Fruit fly (Drosophila melanogaster) whole organism, embryonic: ENCODE results near the gene CG10254.
A peak's percentile ranks its signal among the peaks of the same experiment; 100 is the strongest.

Source experiments
- Aef1 ChIP-seq: fragments of 200-800 bp; sonication (Bioruptor generic); IDR thresholded peaks from 3 replicates; pipeline ENCODE4 v1.3.6; 2022; ENCODE audit warnings: missing biosample characterization, missing genetic modification characterization
- Bteb2 ChIP-seq: fragments of 200-800 bp; sonication (Bioruptor generic); optimal IDR thresholded peaks from 2 replicates; lab custom pipeline; 2016; ENCODE audit warnings: missing biosample characterization, missing genetic modification characterization
- CG1024 ChIP-seq: fragments of 200-800 bp; sonication (Bioruptor generic); IDR thresholded peaks from 2 replicates; pipeline ENCODE4 v1.3.6; 2022; ENCODE audit warnings: missing biosample characterization, missing genetic modification characterization
- CG12219 ChIP-seq: fragments of 200-800 bp; sonication (Bioruptor generic); optimal IDR thresholded peaks from 3 replicates; lab custom pipeline; 2018; ENCODE audit warnings: missing biosample characterization, mild to moderate bottlenecking, missing genetic modification characterization
- CG13424 ChIP-seq: fragments of 200-800 bp; sonication (Bioruptor generic); optimal IDR thresholded peaks from 2 replicates; lab custom pipeline; 2019; ENCODE audit warnings: missing biosample characterization, mild to moderate bottlenecking, missing genetic modification characterization, moderate library complexity
- CG14965 ChIP-seq: fragments of 200-800 bp; sonication (Bioruptor generic); optimal IDR thresholded peaks from 2 replicates; lab custom pipeline; 2016; ENCODE audit warnings: missing biosample characterization, missing genetic modification characterization, borderline replicate concordance
- CG2202 ChIP-seq: fragments of 200-800 bp; sonication (Bioruptor generic); optimal IDR thresholded peaks from 2 replicates; lab custom pipeline; 2018; ENCODE audit warnings: missing biosample characterization, mild to moderate bottlenecking, missing genetic modification characterization
- CG30020 ChIP-seq: fragments of 200-800 bp; optimal IDR thresholded peaks from 2 replicates; lab custom pipeline; 2019; ENCODE audit warnings: missing biosample characterization, mild to moderate bottlenecking, missing genetic modification characterization, moderate library complexity
- CG31441 ChIP-seq: fragments of 200-800 bp; sonication (Bioruptor generic); IDR thresholded peaks from 2 replicates; pipeline ENCODE4 v1.3.6; 2022; ENCODE audit warnings: missing biosample characterization, missing genetic modification characterization
- CG3995 ChIP-seq: fragments of 200-800 bp; sonication (Bioruptor generic); optimal IDR thresholded peaks from 3 replicates; lab custom pipeline; 2016; ENCODE audit warnings: missing biosample characterization, missing genetic modification characterization
- CG4617 ChIP-seq: fragments of 200-800 bp; sonication (Bioruptor generic); optimal IDR thresholded peaks from 3 replicates; lab custom pipeline; 2016; ENCODE audit warnings: missing biosample characterization, missing genetic modification characterization, borderline replicate concordance
- CG4854 ChIP-seq: fragments of 200-800 bp; sonication (Bioruptor generic); optimal IDR thresholded peaks from 2 replicates; lab custom pipeline; 2016; ENCODE audit warnings: missing biosample characterization, missing genetic modification characterization, inconsistent platforms
- CG6683 ChIP-seq: fragments of 200-800 bp; sonication (Bioruptor generic); optimal IDR thresholded peaks from 2 replicates; lab custom pipeline; 2017; ENCODE audit warnings: missing biosample characterization, mild to moderate bottlenecking, missing genetic modification characterization, missing genetic modification reagents
- CG8290 ChIP-seq, 3 experiments: fragments of 200-800 bp; sonication (Bioruptor generic); optimal IDR thresholded peaks; 2 replicates each; lab custom pipeline; 2016 to 2019; ENCODE audit warnings: missing biosample characterization in 3 of 3, missing genetic modification characterization in 3 of 3, mild to moderate bottlenecking in 2 of 3, moderate library complexity in 1 of 3
- CG8388 ChIP-seq: fragments of 200-800 bp; sonication (Bioruptor generic); optimal IDR thresholded peaks from 2 replicates; lab custom pipeline; 2019; ENCODE audit warnings: missing biosample characterization, mild to moderate bottlenecking, missing genetic modification characterization, moderate library complexity
- H2.0 ChIP-seq: fragments of 200-800 bp; sonication (Bioruptor generic); IDR thresholded peaks from 2 replicates; pipeline ENCODE4 v1.3.6; 2022; ENCODE audit warnings: missing biosample characterization, missing genetic modification characterization
- Hmr ChIP-seq: fragments of 200-800 bp; sonication (Bioruptor generic); optimal IDR thresholded peaks from 3 replicates; lab custom pipeline; 2017; ENCODE audit warnings: mild to moderate bottlenecking, missing biosample characterization, missing genetic modification reagents, missing genetic modification characterization
- Hmx ChIP-seq: fragments of 200-800 bp; sonication (Bioruptor generic); optimal IDR thresholded peaks from 2 replicates; lab custom pipeline; 2016; ENCODE audit warnings: missing biosample characterization, missing genetic modification characterization
- Hr3 ChIP-seq: fragments of 200-800 bp; sonication (Bioruptor generic); optimal IDR thresholded peaks from 3 replicates; lab custom pipeline; 2016; ENCODE audit warnings: missing biosample characterization, missing genetic modification characterization
- Hr51 ChIP-seq, 2 experiments: fragments of 200-800 bp; sonication (Bioruptor generic); optimal IDR thresholded peaks; 2 replicates in 1 of 2; 3 replicates in 1 of 2; lab custom pipeline; 2016 to 2018; ENCODE audit warnings: missing biosample characterization in 2 of 2, missing genetic modification characterization in 2 of 2, mild to moderate bottlenecking in 1 of 2, moderate library complexity in 1 of 2
- Hsf ChIP-seq: fragments of 200-800 bp; sonication (Bioruptor generic); optimal IDR thresholded peaks from 3 replicates; lab custom pipeline; 2016; ENCODE audit warnings: missing biosample characterization, missing genetic modification characterization
- Myb ChIP-seq: fragments of 200-800 bp; sonication (Bioruptor generic); optimal IDR thresholded peaks from 2 replicates; lab custom pipeline; 2016; ENCODE audit warnings: missing biosample characterization, missing genetic modification characterization
- NK7.1 ChIP-seq: fragments of 200-800 bp; sonication (Bioruptor generic); optimal IDR thresholded peaks from 3 replicates; lab custom pipeline; 2016; ENCODE audit warnings: missing biosample characterization, missing genetic modification characterization
- Nf-YC ChIP-seq: fragments of 200-800 bp; optimal IDR thresholded peaks from 3 replicates; lab custom pipeline; 2019; ENCODE audit warnings: missing biosample characterization, mild to moderate bottlenecking, missing genetic modification characterization, moderate library complexity
- Six4 ChIP-seq: fragments of 200-800 bp; sonication (Bioruptor generic); optimal IDR thresholded peaks from 2 replicates; lab custom pipeline; 2016; ENCODE audit warnings: missing biosample characterization, missing genetic modification characterization
- Sry-δ ChIP-seq: fragments of 200-800 bp; sonication (Bioruptor generic); optimal IDR thresholded peaks from 2 replicates; lab custom pipeline; 2016; ENCODE audit warnings: missing biosample characterization, missing genetic modification characterization
- Vsx1 ChIP-seq: fragments of 200-800 bp; sonication (Bioruptor generic); optimal IDR thresholded peaks from 2 replicates; lab custom pipeline; 2017; ENCODE audit warnings: missing biosample characterization, mild to moderate bottlenecking, missing genetic modification characterization, missing genetic modification reagents
- bcd ChIP-seq: fragments of 200-800 bp; sonication (Bioruptor generic); optimal IDR thresholded peaks from 2 replicates; lab custom pipeline; 2017; ENCODE audit warnings: missing biosample characterization, mild to moderate bottlenecking, missing genetic modification characterization
- bigmax ChIP-seq: fragments of 200-800 bp; sonication (Bioruptor generic); optimal IDR thresholded peaks from 2 replicates; lab custom pipeline; 2018; ENCODE audit warnings: missing biosample characterization, mild to moderate bottlenecking, missing genetic modification characterization
- cato ChIP-seq: fragments of 200-800 bp; sonication (Bioruptor generic); optimal IDR thresholded peaks from 2 replicates; lab custom pipeline; 2016; ENCODE audit warnings: missing biosample characterization, missing genetic modification characterization, borderline replicate concordance
- danr ChIP-seq: fragments of 200-800 bp; sonication (Bioruptor generic); IDR thresholded peaks from 2 replicates; pipeline ENCODE4 v1.3.6; 2022; ENCODE audit warnings: missing biosample characterization, missing genetic modification characterization
- disco-r ChIP-seq: fragments of 200-800 bp; sonication (Bioruptor generic); optimal IDR thresholded peaks from 2 replicates; lab custom pipeline; 2016; ENCODE audit warnings: missing biosample characterization, missing genetic modification characterization
- emc ChIP-seq: fragments of 200-800 bp; sonication (Bioruptor generic); optimal IDR thresholded peaks from 2 replicates; lab custom pipeline; 2016; ENCODE audit warnings: missing biosample characterization, missing genetic modification characterization
- eyg ChIP-seq: fragments of 200-800 bp; sonication (Bioruptor generic); optimal IDR thresholded peaks from 3 replicates; lab custom pipeline; 2016; ENCODE audit warnings: missing biosample characterization, missing genetic modification characterization
- gce ChIP-seq: fragments of 200-800 bp; sonication (Bioruptor generic); IDR thresholded peaks from 3 replicates; pipeline ENCODE4 v1.3.6; 2022; ENCODE audit warnings: missing biosample characterization, missing genetic modification characterization
- gcm2 ChIP-seq: fragments of 200-800 bp; sonication (Bioruptor generic); optimal IDR thresholded peaks from 2 replicates; lab custom pipeline; 2016; ENCODE audit warnings: missing biosample characterization, missing genetic modification characterization
- gro ChIP-seq: fragments of 200-800 bp; sonication (Bioruptor generic); optimal IDR thresholded peaks from 2 replicates; lab custom pipeline; 2016; ENCODE audit warnings: missing biosample characterization, missing genetic modification characterization
- ham ChIP-seq: fragments of 200-800 bp; sonication (Bioruptor generic); IDR thresholded peaks from 2 replicates; pipeline ENCODE4 v1.3.6; 2022; ENCODE audit warnings: missing biosample characterization, missing genetic modification characterization
- jigr1 ChIP-seq: fragments of 200-800 bp; sonication (Bioruptor generic); IDR thresholded peaks from 3 replicates; pipeline ENCODE4 v1.3.6; 2022; ENCODE audit warnings: missing biosample characterization, missing genetic modification characterization
- kah ChIP-seq: fragments of 200-800 bp; sonication (Bioruptor generic); optimal IDR thresholded peaks from 2 replicates; lab custom pipeline; 2018; ENCODE audit warnings: missing biosample characterization, mild to moderate bottlenecking, missing genetic modification characterization
- klu ChIP-seq: fragments of 200-800 bp; sonication (Bioruptor generic); IDR thresholded peaks from 2 replicates; pipeline ENCODE4 v1.3.6; 2022; ENCODE audit warnings: missing biosample characterization, missing genetic modification characterization
- pho ChIP-seq: fragments of 200-800 bp; sonication (Bioruptor generic); optimal IDR thresholded peaks from 2 replicates; lab custom pipeline; 2016; ENCODE audit warnings: missing biosample characterization, missing genetic modification characterization
- prd ChIP-seq, 3 experiments: fragments of >200 bp in 2 of 3; fragments of 200-800 bp in 1 of 3; sonication (Bioruptor generic) in 1 of 3; optimal IDR thresholded peaks in 2 of 3; IDR thresholded peaks in 1 of 3; 2 replicates in 2 of 3; 3 replicates in 1 of 3; pipeline versions ENCODE4 v1.3.6 to Lab custom; 2017 to 2022; ENCODE audit warnings: missing biosample characterization in 1 of 3, missing genetic modification characterization in 1 of 3
- scrt ChIP-seq: fragments of 200-800 bp; sonication (Bioruptor generic); optimal IDR thresholded peaks from 2 replicates; lab custom pipeline; 2018; ENCODE audit warnings: missing biosample characterization, mild to moderate bottlenecking, missing genetic modification characterization, moderate library complexity
- slou ChIP-seq: fragments of 200-800 bp; sonication (Bioruptor generic); optimal IDR thresholded peaks from 3 replicates; lab custom pipeline; 2016; ENCODE audit warnings: missing biosample characterization, missing genetic modification characterization
- sug ChIP-seq: fragments of 200-800 bp; optimal IDR thresholded peaks from 2 replicates; lab custom pipeline; 2019; ENCODE audit warnings: missing biosample characterization, mild to moderate bottlenecking, missing genetic modification characterization, moderate library complexity
- zfh2 ChIP-seq: fragments of 200-800 bp; sonication (Bioruptor generic); optimal IDR thresholded peaks from 2 replicates; lab custom pipeline; 2016; ENCODE audit warnings: missing biosample characterization, missing genetic modification characterization

Gene CG10254

dm6 chr3R:23657357-23658318 lies 37.1 kb downstream of the CG10254 start (continued):
- TF ChIP-seq Hmx (GFP tag; lab: Kevin White, UChicago) (no peak), klu (no peak), pho (GFP tag; lab: Kevin White, UChicago) (no peak), Myb (GFP tag; lab: Kevin White, UChicago) (peak; percentile 25), CG4617 (peak; percentile 29), gce (0 out of 3 replicates have a peak, but pooled peaks have one; percentile 54), CG30020 (tag; lab: Kevin White, UChicago) (no peak), CG2202 (tag; lab: Kevin White, UChicago) (peak; percentile 90), cato (GFP tag; lab: Kevin White, UChicago) (peak; percentile 6), scrt (GFP tag; lab: Kevin White, UChicago) (peak; percentile 53), CG31441 (GFP tag; lab: Robert Waterston, UW) (peak; percentile 41), Vsx1 (GFP tag; lab: Kevin White, UChicago) (peak; percentile 79), Nf-YC (tag; lab: Kevin White, UChicago) (peak; percentile 15), CG1024 (GFP tag; lab: Robert Waterston, UW) (0 out of 2 replicates have a peak, but pooled peaks have one; percentile 54), gcm2 (GFP tag; lab: Kevin White, UChicago) (peak; percentile 33), CG8388 (GFP tag; lab: Kevin White, UChicago) (peak; percentile 3), slou (GFP tag; lab: Kevin White, UChicago) (no peak), sug (tag; lab: Kevin White, UChicago) (peak; percentile 78), zfh2 (no peak), disco-r (GFP tag; lab: Kevin White, UChicago) (peak; percentile 48), emc (GFP tag; lab: Kevin White, UChicago) (no peak), CG12219 (peak; percentile 52), CG4854 (GFP tag; lab: Kevin White, UChicago) (no peak), CG13424 (peak; percentile 56), NK7.1 (GFP tag; lab: Kevin White, UChicago) (peak; percentile 83), ham (GFP tag; lab: Robert Waterston, UW) (no peak), CG8290 (GFP tag; optimal IDR thresholded peaks at IDR 0.05; lab: Kevin White, UChicago) (peak; percentile 75), CG8290 (tag; optimal IDR thresholded peaks at IDR 0.05; lab: Kevin White, UChicago) (peak; percentile 49 to 92), CG6683 (GFP tag; lab: Kevin White, UChicago) (peak; percentile 45), prd (optimal IDR thresholded peaks at IDR 0.05; lab: Kevin White, UChicago) (no peak), prd (GFP tag; IDR thresholded peaks at IDR 0.05; lab: Robert Waterston, UW) (peak; percentile 17; the same call in 2 of the 3 replicates), CG14965 (peak; percentile 72), danr (no peak; the same call in 1 of the 2 replicates), Hr51 (GFP tag; optimal IDR thresholded peaks at IDR 0.05; lab: Kevin White, UChicago) (peak in 1 of 2 experiments; percentile 55), CG3995 (GFP tag; lab: Kevin White, UChicago) (no peak), bigmax (no peak), Bteb2 (GFP tag; lab: Kevin White, UChicago) (peak; percentile 22), Sry-δ (GFP tag; lab: Kevin White, UChicago) (peak; percentile 33), Hmr (GFP tag; lab: Kevin White, UChicago) (peak; percentile 47), gro (GFP tag; lab: Kevin White, UChicago) (no peak), bcd (GFP tag; lab: Kevin White, UChicago) (no peak), Six4 (no peak), kah (GFP tag; lab: Kevin White, UChicago) (peak; percentile 10), Aef1 (GFP tag; lab: Robert Waterston, UW) (no peak), jigr1 (GFP tag; lab: Robert Waterston, UW) (no peak), eyg (GFP tag; lab: Kevin White, UChicago) (no peak), Hr3 (GFP tag; lab: Kevin White, UChicago) (no peak), H2.0 (GFP tag; lab: Robert Waterston, UW) (no peak), Hsf (GFP tag; lab: Kevin White, UChicago) (peak; percentile 37)
